Worm (Caenorhabditis elegans) whole organism, L1 larva: ENCODE measurements around the gene T05A8.6.

Experiments
- ces-1 ChIP-seq: fragments of 150-350 bp; optimal IDR thresholded peaks from 2 replicates; lab custom pipeline; 2014; ENCODE audit warnings: missing biosample characterization, missing genetic modification reagents, missing genetic modification characterization
- mep-1 ChIP-seq: fragments of 150-350 bp; optimal IDR thresholded peaks from 2 replicates; lab custom pipeline; 2014; ENCODE audit warnings: missing biosample characterization, missing genetic modification characterization

DNA sequence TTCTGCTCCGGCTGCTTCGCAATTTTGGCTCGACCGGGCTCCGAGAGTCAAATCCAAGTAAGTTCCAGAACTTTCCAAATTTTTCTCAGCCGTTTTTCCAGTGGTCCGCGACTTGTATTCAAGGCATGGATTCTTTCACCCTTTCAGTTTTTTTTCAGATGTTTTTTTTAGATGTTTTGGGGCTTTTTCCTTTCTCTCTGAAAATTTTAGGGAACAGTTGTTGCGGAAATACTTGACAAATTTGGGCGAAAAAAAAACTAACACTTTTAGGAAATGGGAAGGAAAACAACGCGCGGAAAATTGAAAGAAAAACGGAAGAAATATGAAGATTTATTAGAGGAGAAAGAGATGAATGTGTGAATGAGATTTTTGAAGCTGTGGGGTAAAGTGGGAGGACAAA is 14.0 kb downstream of the T05A8.6 start, which contains the start of the genes T05A8.11 and nep-2:
- no peak for TF ChIP-seq ces-1
- no peak for TF ChIP-seq mep-1
